Fruit fly (Drosophila melanogaster) whole organism, pupa: ENCODE data around the gene nst.

ENCODE experiments used
- CG10348 ChIP-seq: fragments of 200-800 bp; sonication (Bioruptor generic); IDR thresholded peaks from 2 replicates; pipeline ENCODE4 v1.3.6; 2022; ENCODE audit warnings: missing biosample characterization, missing genetic modification characterization
- CG12605 ChIP-seq: fragments of 200-800 bp; sonication (Bioruptor generic); IDR thresholded peaks from 2 replicates; pipeline ENCODE4 v1.3.6; 2022; ENCODE audit warnings: missing biosample characterization, missing genetic modification characterization
- CG13204 ChIP-seq: fragments of 200-800 bp; sonication (Bioruptor generic); optimal IDR thresholded peaks from 2 replicates; lab custom pipeline; 2018; ENCODE audit warnings: missing biosample characterization, mild to moderate bottlenecking, missing genetic modification characterization, moderate library complexity
- CG14655 ChIP-seq: fragments of 200-800 bp; sonication (Bioruptor generic); optimal IDR thresholded peaks from 3 replicates; lab custom pipeline; 2017; ENCODE audit warnings: mild to moderate bottlenecking, missing biosample characterization, missing genetic modification reagents, missing genetic modification characterization
- CG15710 ChIP-seq: fragments of 200-800 bp; sonication (Bioruptor generic); optimal IDR thresholded peaks from 2 replicates; lab custom pipeline; 2018; ENCODE audit warnings: missing biosample characterization, mild to moderate bottlenecking, missing genetic modification characterization, moderate library complexity
- CG17806 ChIP-seq: fragments of 200-800 bp; sonication (Bioruptor generic); optimal IDR thresholded peaks from 2 replicates; lab custom pipeline; 2018; ENCODE audit warnings: missing biosample characterization, mild to moderate bottlenecking, missing genetic modification characterization, moderate library complexity
- CG32121 ChIP-seq: fragments of 200-800 bp; sonication (Bioruptor generic); IDR thresholded peaks from 2 replicates; pipeline ENCODE4 v1.3.6; 2022; ENCODE audit warnings: missing biosample characterization, missing genetic modification characterization
- CG34367 ChIP-seq: fragments of 200-800 bp; sonication (Bioruptor generic); optimal IDR thresholded peaks from 2 replicates; lab custom pipeline; 2018; ENCODE audit warnings: missing biosample characterization, mild to moderate bottlenecking, missing genetic modification characterization
- CG4496 ChIP-seq: fragments of 200-800 bp; sonication (Bioruptor generic); IDR thresholded peaks from 3 replicates; pipeline ENCODE4 v1.3.6; 2022; ENCODE audit warnings: missing biosample characterization, missing genetic modification characterization
- CG8159 ChIP-seq: fragments of 200-800 bp; sonication (Bioruptor generic); optimal IDR thresholded peaks from 3 replicates; lab custom pipeline; 2018; ENCODE audit warnings: missing biosample characterization, mild to moderate bottlenecking, missing genetic modification characterization, moderate library complexity
- CG8301 ChIP-seq: fragments of 200-800 bp; sonication (Bioruptor generic); optimal IDR thresholded peaks from 2 replicates; lab custom pipeline; 2018; ENCODE audit warnings: missing biosample characterization, mild to moderate bottlenecking, missing genetic modification characterization
- CG9948 ChIP-seq: fragments of 200-800 bp; sonication (Bioruptor generic); optimal IDR thresholded peaks from 2 replicates; lab custom pipeline; 2018; ENCODE audit warnings: missing biosample characterization, mild to moderate bottlenecking, missing genetic modification characterization, moderate library complexity
- D1 ChIP-seq: fragments of 200-800 bp; sonication (Bioruptor generic); optimal IDR thresholded peaks from 2 replicates; lab custom pipeline; 2018; ENCODE audit warnings: missing biosample characterization, mild to moderate bottlenecking, missing genetic modification characterization, moderate library complexity
- EcR ChIP-seq: fragments of 200-800 bp; sonication (Bioruptor generic); optimal IDR thresholded peaks from 3 replicates; lab custom pipeline; 2019; ENCODE audit warnings: missing biosample characterization, missing genetic modification characterization, mild to moderate bottlenecking, moderate library complexity, missing genetic modification reagents
- Ets98B ChIP-seq: fragments of 200-800 bp; sonication (Bioruptor generic); IDR thresholded peaks from 2 replicates; pipeline ENCODE4 v1.3.6; 2022; ENCODE audit warnings: missing biosample characterization, missing genetic modification characterization
- Pif1A ChIP-seq: fragments of 200-800 bp; sonication (Bioruptor generic); optimal IDR thresholded peaks from 3 replicates; lab custom pipeline; 2016; ENCODE audit warnings: missing biosample characterization, missing genetic modification characterization
- Pif1B ChIP-seq: fragments of 200-800 bp; sonication (Bioruptor generic); optimal IDR thresholded peaks from 3 replicates; lab custom pipeline; 2016; ENCODE audit warnings: missing biosample characterization, missing genetic modification characterization
- Snoo ChIP-seq: fragments of 200-800 bp; sonication (Bioruptor generic); optimal IDR thresholded peaks from 3 replicates; lab custom pipeline; 2017; ENCODE audit warnings: missing biosample characterization, mild to moderate bottlenecking, missing genetic modification characterization, inconsistent platforms
- fd96Ca ChIP-seq: fragments of 200-800 bp; sonication (Bioruptor generic); IDR thresholded peaks from 3 replicates; pipeline ENCODE4 v1.3.6; 2022; ENCODE audit warnings: missing biosample characterization, missing genetic modification characterization
- gl ChIP-seq: fragments of 200-800 bp; sonication (Bioruptor generic); optimal IDR thresholded peaks from 2 replicates; lab custom pipeline; 2018; ENCODE audit warnings: missing biosample characterization, mild to moderate bottlenecking, missing genetic modification characterization
- rn ChIP-seq: fragments of 200-800 bp; sonication (Bioruptor generic); IDR thresholded peaks from 2 replicates; pipeline ENCODE4 v1.3.6; 2022; ENCODE audit warnings: missing biosample characterization, missing genetic modification characterization

nst gene

dm6 chr3L:12534318-12534717, 4.3 kb upstream of the nst start, which contains the start of gene Pmm2:
Gene Pmm2 (plus strand): TSS chr3L:12534590.
- no peak for TF ChIP-seq CG34367 (tag; lab: Kevin White, UChicago)

- peak; percentile 88 for TF ChIP-seq CG9948 (tag; lab: Kevin White, UChicago)
- TF ChIP-seq Pif1B = peak; percentile 66
- TF ChIP-seq Snoo = peak; percentile 74
- TF ChIP-seq CG4496 = peak; percentile 95
- peak; percentile 95 for TF ChIP-seq CG32121 (GFP tag; lab: Robert Waterston, UW)
- peak; percentile 97 for TF ChIP-seq CG12605 (GFP tag; lab: Robert Waterston, UW)
- no peak for TF ChIP-seq CG14655 (GFP tag; lab: Kevin White, UChicago)
- peak; percentile 88 for TF ChIP-seq Ets98B
- TF ChIP-seq CG34367 (tag; lab: Kevin White, UChicago) = peak; percentile 10
- peak; percentile 87 for TF ChIP-seq CG8301 (tag; lab: Kevin White, UChicago)
- peak; percentile 72 for TF ChIP-seq CG15710 (tag; lab: Kevin White, UChicago)
- TF ChIP-seq CG8159 (tag; lab: Kevin White, UChicago) = peak; percentile 92
- TF ChIP-seq fd96Ca (GFP tag; lab: Robert Waterston, UW) = no peak; the same call in 2 of the 3 replicates
- TF ChIP-seq CG17806 = peak; percentile 84
- TF ChIP-seq rn = peak; percentile 71
- peak; percentile 32 for TF ChIP-seq D1 (tag; lab: Kevin White, UChicago)
- TF ChIP-seq Pif1A = peak; percentile 64
- TF ChIP-seq EcR (GFP tag; lab: Kevin White, UChicago) = no peak
- peak; percentile 91 for TF ChIP-seq CG10348
- TF ChIP-seq CG13204 = no peak
- peak; percentile 49 for TF ChIP-seq gl (tag; lab: Kevin White, UChicago)
- TF ChIP-seq, all 21 proteins: peak for 17
These were observed 3.6 kb upstream of the nst start, which contains the start of the genes Tsf2 and CG34242 for dm6 chr3L:12533392-12534070. Gene Tsf2 (minus strand): TSS chr3L:12533724. Gene CG34242 (plus strand): TSS chr3L:12533996.

- no peak for TF ChIP-seq D1 (tag; lab: Kevin White, UChicago)
- TF ChIP-seq Ets98B = no peak
- no peak for TF ChIP-seq CG4496
- no peak for TF ChIP-seq EcR (GFP tag; lab: Kevin White, UChicago)
- no peak for TF ChIP-seq CG8159 (tag; lab: Kevin White, UChicago)
- TF ChIP-seq CG9948 (tag; lab: Kevin White, UChicago) = no peak
- TF ChIP-seq CG34367 (tag; lab: Kevin White, UChicago) = no peak
- no peak for TF ChIP-seq Pif1A
- TF ChIP-seq CG13204 = no peak
- TF ChIP-seq CG32121 (GFP tag; lab: Robert Waterston, UW) = no peak
- TF ChIP-seq CG17806 = no peak
- no peak for TF ChIP-seq rn
- TF ChIP-seq Pif1B = no peak
- no peak for TF ChIP-seq CG8301 (tag; lab: Kevin White, UChicago)
- no peak for TF ChIP-seq CG14655 (GFP tag; lab: Kevin White, UChicago)
- no peak for TF ChIP-seq gl (tag; lab: Kevin White, UChicago)
- no peak for TF ChIP-seq CG10348
These were observed 2.2 kb upstream of the nst start for dm6 chr3L:12532220-12532619.

dm6 chr3L:12529431-12530007, 452 bp downstream of the nst start:
- TF ChIP-seq fd96Ca (GFP tag; lab: Robert Waterston, UW) (peak; percentile 72; the same call in 2 of the 3 replicates), CG14655 (GFP tag; lab: Kevin White, UChicago) (peak; percentile 71), CG13204 (no peak), CG9948 (tag; lab: Kevin White, UChicago) (peak; percentile 51), D1 (tag; lab: Kevin White, UChicago) (no peak), gl (tag; lab: Kevin White, UChicago) (peak; percentile 39), CG4496 (peak; percentile 85), EcR (GFP tag; lab: Kevin White, UChicago) (no peak), CG34367 (tag; lab: Kevin White, UChicago) (peak; percentile 58), Snoo (peak; percentile 68), Pif1B (peak; percentile 51), CG8159 (tag; lab: Kevin White, UChicago) (peak; percentile 60), CG8301 (tag; lab: Kevin White, UChicago) (peak; percentile 73), rn (0 out of 2 replicates have a peak, but pooled peaks have one; percentile 22), CG17806 (peak; percentile 62), CG15710 (tag; lab: Kevin White, UChicago) (peak; percentile 47), Pif1A (peak; percentile 79), CG10348 (no peak), Ets98B (peak; percentile 82), CG12605 (GFP tag; lab: Robert Waterston, UW) (peak; percentile 72), CG32121 (GFP tag; lab: Robert Waterston, UW) (peak; percentile 74)

dm6 chr3L:12526433-12527113, 3.4 kb downstream of the nst start, which contains the start of gene eIF2beta:
Gene eIF2beta (minus strand): TSS chr3L:12526731.
- no peak for TF ChIP-seq D1 (tag; lab: Kevin White, UChicago)
- TF ChIP-seq CG8159 (tag; lab: Kevin White, UChicago) = peak; percentile 15
- peak; percentile 20 for TF ChIP-seq CG34367 (tag; lab: Kevin White, UChicago)
- peak; percentile 0 for TF ChIP-seq Pif1B
- no peak for TF ChIP-seq Pif1A
- TF ChIP-seq CG9948 (tag; lab: Kevin White, UChicago) = no peak
- TF ChIP-seq EcR (GFP tag; lab: Kevin White, UChicago) = no peak
- peak; percentile 35 for TF ChIP-seq Snoo
- peak; percentile 0 for TF ChIP-seq gl (tag; lab: Kevin White, UChicago)
- TF ChIP-seq CG14655 (GFP tag; lab: Kevin White, UChicago) = peak; percentile 42
- TF ChIP-seq CG15710 (tag; lab: Kevin White, UChicago) = peak; percentile 12
- TF ChIP-seq CG4496 = 0 out of 3 replicates have a peak, but pooled peaks have one; percentile 9
